Worm (Caenorhabditis elegans) whole organism, early embryonic: ENCODE measurements around the gene umps-1.

Source experiments
- B0310.2 ChIP-seq: sonication (generic microtip); optimal IDR thresholded peaks from 2 replicates; lab custom pipeline; 2016; ENCODE audit warnings: mild to moderate bottlenecking, missing genetic modification characterization, missing compliant biosample characterization
- ama-1 ChIP-seq: fragments of 150-350 bp; optimal IDR thresholded peaks from 2 replicates; lab custom pipeline; 2014
- ceh-13 ChIP-seq: fragments of 200-800 bp; sonication (Bioruptor generic); optimal IDR thresholded peaks from 2 replicates; lab custom pipeline; 2018; ENCODE audit warnings: mild to moderate bottlenecking, missing genetic modification characterization, missing compliant biosample characterization
- flt-1 ChIP-seq: fragments of 200-800 bp; sonication (Bioruptor generic); IDR thresholded peaks from 2 replicates; pipeline ENCODE4 v1.3.6; 2022; ENCODE audit warnings: missing genetic modification characterization, missing compliant biosample characterization
- hmbx-1 ChIP-seq: sonication (generic microtip); optimal IDR thresholded peaks from 2 replicates; lab custom pipeline; 2016; ENCODE audit warnings: mild to moderate bottlenecking, missing genetic modification characterization, missing compliant biosample characterization
- hmg-4 ChIP-seq: fragments of 200-800 bp; sonication (Bioruptor generic); optimal IDR thresholded peaks from 2 replicates; lab custom pipeline; 2018; ENCODE audit warnings: mild to moderate bottlenecking, missing genetic modification characterization, missing compliant biosample characterization
- scrt-1 ChIP-seq: fragments of 200-800 bp; sonication (Bioruptor generic); IDR thresholded peaks from 2 replicates; pipeline ENCODE4 v1.3.6; 2022; ENCODE audit warnings: missing genetic modification characterization, missing compliant biosample characterization
- sea-1 ChIP-seq: fragments of 200-800 bp; sonication (Bioruptor generic); conservative IDR thresholded peaks from 2 replicates; pipeline ENCODE4 v1.3.6; 2022; ENCODE audit warnings: missing genetic modification characterization, missing compliant biosample characterization

- TF ChIP-seq ama-1 (lab: Kevin White, UChicago) (no peak), B0310.2 (tag; lab: Kevin White, UChicago) (no peak), sea-1 (GFP tag; lab: Robert Waterston, UW) (no peak), scrt-1 (GFP tag; lab: Robert Waterston, UW) (no peak), hmg-4 (GFP tag; lab: Kevin White, UChicago) (no peak), hmbx-1 (no peak), ceh-13 (GFP tag; lab: Kevin White, UChicago) (no peak), flt-1 (no peak)
These were observed 17.5 kb downstream of the umps-1 start for ce11 chrIII:10339949-10340348.
